Worm (Caenorhabditis elegans) whole organism, L4 larva: ENCODE data around the gene msi-1.

Experiments used
- D1046.2 ChIP-seq: fragments of 200-800 bp; sonication (Bioruptor generic); IDR thresholded peaks from 2 replicates; pipeline ENCODE4 v1.3.6; 2022; ENCODE audit warnings: missing genetic modification characterization, missing compliant biosample characterization
- F10B5.3 ChIP-seq: sonication (generic microtip); optimal IDR thresholded peaks from 2 replicates; lab custom pipeline; 2016; ENCODE audit warnings: mild to moderate bottlenecking, missing genetic modification characterization, missing compliant biosample characterization
- F44E2.7 ChIP-seq: fragments of 200-800 bp; sonication (Bioruptor generic); IDR thresholded peaks from 2 replicates; pipeline ENCODE4 v2.1.2; 2022; ENCODE audit warnings: missing genetic modification characterization, missing compliant biosample characterization
- T26A8.4 ChIP-seq: fragments of 200-800 bp; sonication (Bioruptor generic); IDR thresholded peaks from 2 replicates; pipeline ENCODE4 v1.3.6; 2022; ENCODE audit warnings: missing genetic modification characterization, missing compliant biosample characterization
- Y48G9A.11 ChIP-seq: fragments of 200-800 bp; sonication (Bioruptor generic); IDR thresholded peaks from 2 replicates; pipeline ENCODE4 v1.3.6; 2022; ENCODE audit warnings: missing genetic modification reagents, missing genetic modification characterization, missing compliant biosample characterization
- Y5F2A.4 ChIP-seq: fragments of 200-800 bp; sonication (Bioruptor generic); optimal IDR thresholded peaks from 2 replicates; lab custom pipeline; 2018; ENCODE audit warnings: mild to moderate bottlenecking, missing genetic modification characterization, missing compliant biosample characterization
- Y75B8A.6 ChIP-seq: fragments of 200-800 bp; sonication (Bioruptor generic); IDR thresholded peaks from 2 replicates; pipeline ENCODE4 v1.3.6; 2022; ENCODE audit warnings: missing genetic modification reagents, missing genetic modification characterization, missing compliant biosample characterization
- ama-1 ChIP-seq: fragments of 150-350 bp; optimal IDR thresholded peaks from 2 replicates; lab custom pipeline; 2014; ENCODE audit warnings: inconsistent platforms, mixed read lengths
- ceh-28 ChIP-seq: fragments of 150-350 bp; optimal IDR thresholded peaks from 2 replicates; lab custom pipeline; 2014; ENCODE audit warnings: missing biosample characterization, missing genetic modification reagents, missing genetic modification characterization
- ceh-32 ChIP-seq: sonication (generic microtip); optimal IDR thresholded peaks from 2 replicates; lab custom pipeline; 2016; ENCODE audit warnings: mild to moderate bottlenecking, missing genetic modification characterization, missing compliant biosample characterization; ENCODE audit not compliant: poor library complexity
- ceh-62 ChIP-seq: sonication (generic microtip); optimal IDR thresholded peaks from 2 replicates; lab custom pipeline; 2017; ENCODE audit warnings: missing biosample characterization, missing genetic modification characterization
- ces-1 ChIP-seq: fragments of 150-350 bp; sonication (generic microtip); optimal IDR thresholded peaks from 4 replicates; lab custom pipeline; 2014; ENCODE audit warnings: missing biosample characterization, missing genetic modification reagents, missing genetic modification characterization
- ctbp-1 ChIP-seq: fragments of 200-800 bp; sonication (Bioruptor generic); IDR thresholded peaks from 2 replicates; pipeline ENCODE4 v1.3.6; 2022; ENCODE audit warnings: missing genetic modification reagents, missing genetic modification characterization, missing compliant biosample characterization
- daf-19 ChIP-seq: fragments of 200-800 bp; sonication (Bioruptor generic); conservative IDR thresholded peaks from 2 replicates; pipeline ENCODE4 v1.3.6; 2022; ENCODE audit warnings: missing genetic modification characterization, missing compliant biosample characterization
- dmd-6 ChIP-seq: fragments of 200-800 bp; sonication (Bioruptor generic); IDR thresholded peaks from 2 replicates; pipeline ENCODE4 v1.3.6; 2022; ENCODE audit warnings: missing genetic modification reagents, missing genetic modification characterization, missing compliant biosample characterization
- dmd-8 ChIP-seq: fragments of 200-800 bp; sonication (Bioruptor generic); IDR thresholded peaks from 2 replicates; pipeline ENCODE4 v1.3.6; 2022; ENCODE audit warnings: missing genetic modification characterization, missing compliant biosample characterization
- egl-43 ChIP-seq: fragments of 200-800 bp; sonication (Bioruptor generic); IDR thresholded peaks from 2 replicates; pipeline ENCODE4 v1.3.6; 2022; ENCODE audit warnings: missing genetic modification reagents, missing genetic modification characterization, missing compliant biosample characterization
- hif-1 ChIP-seq, 2 experiments: sonication (generic microtip); optimal IDR thresholded peaks; 2 replicates each; lab custom pipeline; 2016 to 2017; ENCODE audit warnings: missing compliant biosample characterization in 2 of 2, missing genetic modification characterization in 2 of 2, missing genetic modification reagents in 2 of 2, missing genotype in 2 of 2, mild to moderate bottlenecking in 1 of 2
- hlh-30 ChIP-seq: sonication (generic microtip); optimal IDR thresholded peaks from 2 replicates; lab custom pipeline; 2017; ENCODE audit warnings: antibody characterized with exemption, mild to moderate bottlenecking, missing genetic modification characterization, missing compliant biosample characterization; ENCODE audit not compliant: insufficient read depth
- hmg-1.1 ChIP-seq: fragments of 200-800 bp; sonication (Bioruptor generic); IDR thresholded peaks from 2 replicates; pipeline ENCODE4 v1.3.6; 2022; ENCODE audit warnings: missing genetic modification reagents, missing genetic modification characterization, missing compliant biosample characterization
- jun-1 ChIP-seq: fragments of 150-350 bp; optimal IDR thresholded peaks from 2 replicates; lab custom pipeline; 2014; ENCODE audit warnings: missing biosample characterization, missing genetic modification reagents, missing genetic modification characterization
- lin-1 ChIP-seq: fragments of 200-800 bp; sonication (Bioruptor generic); IDR thresholded peaks from 2 replicates; pipeline ENCODE4 v1.3.6; 2022; ENCODE audit warnings: missing genetic modification reagents, missing genetic modification characterization, missing compliant biosample characterization
- lin-39 ChIP-seq: fragments of 150-350 bp; optimal IDR thresholded peaks from 2 replicates; lab custom pipeline; 2014; ENCODE audit warnings: missing biosample characterization, missing genetic modification reagents, missing genetic modification characterization
- lir-3 ChIP-seq: sonication (generic microtip); optimal IDR thresholded peaks from 2 replicates; lab custom pipeline; 2016; ENCODE audit warnings: mild to moderate bottlenecking, missing genetic modification characterization, missing compliant biosample characterization
- lsy-2 ChIP-seq, 2 experiments: fragments of 150-350 bp in 1 of 2; sonication (generic microtip) in 1 of 2; optimal IDR thresholded peaks; 2 replicates each; lab custom pipeline; 2014 to 2017; ENCODE audit warnings: missing biosample characterization in 2 of 2, missing genetic modification characterization in 2 of 2
- mdt-29 ChIP-seq: fragments of 200-800 bp; sonication (Bioruptor generic); IDR thresholded peaks from 2 replicates; pipeline ENCODE4 v1.3.6; 2022; ENCODE audit warnings: missing genetic modification reagents, missing genetic modification characterization, missing compliant biosample characterization
- mes-2 ChIP-seq: sonication (generic microtip); optimal IDR thresholded peaks from 2 replicates; lab custom pipeline; 2016; ENCODE audit warnings: missing genotype, mild to moderate bottlenecking, missing genetic modification characterization, missing compliant biosample characterization; ENCODE audit not compliant: poor library complexity, severe bottlenecking
- mxl-2 ChIP-seq: fragments of 200-800 bp; sonication (Bioruptor generic); conservative IDR thresholded peaks from 2 replicates; pipeline ENCODE4 v1.3.6; 2022; ENCODE audit warnings: missing genetic modification reagents, missing genetic modification characterization, missing compliant biosample characterization
- mxl-3 ChIP-seq: fragments of 200-800 bp; sonication (Bioruptor generic); optimal IDR thresholded peaks from 2 replicates; lab custom pipeline; 2018; ENCODE audit warnings: mild to moderate bottlenecking, missing genetic modification characterization, missing compliant biosample characterization
- nhr-102 ChIP-seq: sonication (generic microtip); optimal IDR thresholded peaks from 2 replicates; lab custom pipeline; 2016; ENCODE audit warnings: mild to moderate bottlenecking, missing genetic modification characterization, moderate library complexity, missing compliant biosample characterization
- nhr-11 ChIP-seq: fragments of 150-350 bp; optimal IDR thresholded peaks from 2 replicates; lab custom pipeline; 2014; ENCODE audit warnings: missing biosample characterization, missing genetic modification characterization
- nhr-25 ChIP-seq: sonication (generic microtip); optimal IDR thresholded peaks from 2 replicates; lab custom pipeline; 2017; ENCODE audit warnings: missing genetic modification characterization, mild to moderate bottlenecking, missing compliant biosample characterization, antibody characterized with exemption, moderate library complexity, borderline replicate concordance; ENCODE audit not compliant: insufficient read depth
- nhr-28 ChIP-seq: fragments of 150-350 bp; optimal IDR thresholded peaks from 2 replicates; lab custom pipeline; 2014; ENCODE audit warnings: missing biosample characterization, missing genetic modification characterization
- nhr-42 ChIP-seq: fragments of 200-800 bp; sonication (Bioruptor generic); IDR thresholded peaks from 2 replicates; pipeline ENCODE4 v1.3.6; 2022; ENCODE audit warnings: missing genetic modification characterization, missing compliant biosample characterization
- nhr-6 ChIP-seq: fragments of 150-350 bp; optimal IDR thresholded peaks from 2 replicates; lab custom pipeline; 2014; ENCODE audit warnings: missing biosample characterization, missing genetic modification characterization
- nhr-76 ChIP-seq: fragments of 150-350 bp; optimal IDR thresholded peaks from 2 replicates; lab custom pipeline; 2014; ENCODE audit warnings: missing biosample characterization, missing genetic modification characterization
- nhr-77 ChIP-seq: fragments of 150-350 bp; optimal IDR thresholded peaks from 2 replicates; lab custom pipeline; 2014; ENCODE audit warnings: missing biosample characterization, missing genetic modification characterization
- pha-4 ChIP-seq, 2 experiments: fragments of 150-350 bp in 1 of 2; fragments of 200-800 bp in 1 of 2; sonication (Bioruptor generic) in 1 of 2; IDR thresholded peaks in 1 of 2; optimal IDR thresholded peaks in 1 of 2; 2 replicates each; pipeline versions ENCODE4 v1.3.6 to Lab custom; 2014 to 2022; ENCODE audit warnings: missing genetic modification characterization in 2 of 2, missing genetic modification reagents in 2 of 2, missing biosample characterization in 1 of 2, missing compliant biosample characterization in 1 of 2
- php-3 ChIP-seq: fragments of 200-800 bp; sonication (Bioruptor generic); IDR thresholded peaks from 2 replicates; pipeline ENCODE4 v1.3.6; 2022; ENCODE audit warnings: missing genetic modification reagents, missing genetic modification characterization, missing compliant biosample characterization
- pqm-1 ChIP-seq: sonication (generic microtip); optimal IDR thresholded peaks from 2 replicates; lab custom pipeline; 2017; ENCODE audit warnings: missing biosample characterization, missing genetic modification characterization
- saeg-2 ChIP-seq: fragments of 200-800 bp; sonication (Bioruptor generic); IDR thresholded peaks from 2 replicates; pipeline ENCODE4 v1.3.6; 2022; ENCODE audit warnings: missing genetic modification reagents, missing genetic modification characterization, missing compliant biosample characterization
- sdz-12 ChIP-seq: fragments of 200-800 bp; sonication (Bioruptor generic); optimal IDR thresholded peaks from 2 replicates; lab custom pipeline; 2018; ENCODE audit warnings: mild to moderate bottlenecking, missing genetic modification characterization, missing compliant biosample characterization
- snpc-1.2 ChIP-seq: fragments of 200-800 bp; sonication (Bioruptor generic); IDR thresholded peaks from 2 replicates; pipeline ENCODE4 v1.3.6; 2022; ENCODE audit warnings: missing genetic modification reagents, missing genetic modification characterization, missing compliant biosample characterization
- snpc-4 ChIP-seq: fragments of 150-350 bp; optimal IDR thresholded peaks from 2 replicates; lab custom pipeline; 2014; ENCODE audit warnings: missing biosample characterization, missing genetic modification characterization
- spr-1 ChIP-seq: sonication (generic microtip); optimal IDR thresholded peaks from 2 replicates; lab custom pipeline; 2016; ENCODE audit warnings: mild to moderate bottlenecking, missing genetic modification characterization, missing compliant biosample characterization
- spr-3 ChIP-seq: fragments of 200-800 bp; sonication (Bioruptor generic); optimal IDR thresholded peaks from 2 replicates; lab custom pipeline; 2018; ENCODE audit warnings: mild to moderate bottlenecking, missing genetic modification characterization, missing compliant biosample characterization
- zag-1 ChIP-seq: fragments of 150-350 bp; optimal IDR thresholded peaks from 2 replicates; lab custom pipeline; 2014; ENCODE audit warnings: missing biosample characterization, missing genetic modification characterization
- zfp-2 ChIP-seq: sonication (generic microtip); optimal IDR thresholded peaks from 2 replicates; lab custom pipeline; 2016; ENCODE audit warnings: mild to moderate bottlenecking, missing genetic modification characterization, missing compliant biosample characterization
- zfp-3 ChIP-seq: fragments of 200-800 bp; sonication (Bioruptor generic); conservative IDR thresholded peaks from 2 replicates; pipeline ENCODE4 v1.3.6; 2022; ENCODE audit warnings: missing genetic modification reagents, missing genetic modification characterization, missing compliant biosample characterization
- ztf-7 ChIP-seq: fragments of 150-350 bp; optimal IDR thresholded peaks from 2 replicates; lab custom pipeline; 2014; ENCODE audit warnings: missing biosample characterization, missing genetic modification characterization

The msi-1 gene

ce11 chrIII:4004064-4004580 is 27.9 kb upstream of the msi-1 start, which contains the start of gene tif-1A (continued):
- no peak for TF ChIP-seq Y5F2A.4
- TF ChIP-seq dmd-8 (GFP tag; lab: Robert Waterston, UW): no peak
- peak; percentile 69 for TF ChIP-seq T26A8.4 (GFP tag; lab: Robert Waterston, UW)
- no peak for TF ChIP-seq zfp-2 (tag; lab: Kevin White, UChicago)
- TF ChIP-seq Y75B8A.6 (GFP tag; lab: Robert Waterston, UW): no peak
- peak; percentile 56; the same call in 1 of the 2 replicates for TF ChIP-seq zfp-3 (GFP tag; lab: Robert Waterston, UW)
- no peak for TF ChIP-seq ama-1 (lab: Kevin White, UChicago)
- peak; percentile 61 for TF ChIP-seq pqm-1 (tag; lab: Kevin White, UChicago)
- TF ChIP-seq F44E2.7 (GFP tag; lab: Robert Waterston, UW): no peak
- TF ChIP-seq jun-1 (tag; lab: Kevin White, UChicago): peak; percentile 41
- no peak for TF ChIP-seq ces-1 (GFP tag; lab: Kevin White, UChicago)
- no peak for TF ChIP-seq F10B5.3 (tag; lab: Kevin White, UChicago)
- peak in 1 of 2 experiments; percentile 71 for TF ChIP-seq hif-1 (tag; optimal IDR thresholded peaks at IDR 0.05; lab: Kevin White, UChicago)
- TF ChIP-seq dmd-6 (GFP tag; lab: Robert Waterston, UW): peak; percentile 88
- TF ChIP-seq spr-1: peak; percentile 66
- no peak for TF ChIP-seq snpc-1.2 (GFP tag; lab: Robert Waterston, UW)
- no peak for TF ChIP-seq mdt-29 (GFP tag; lab: Robert Waterston, UW)
- no peak for TF ChIP-seq ceh-28
- TF ChIP-seq nhr-28 (tag; lab: Kevin White, UChicago): peak; percentile 72
- peak; percentile 38; the same call in 1 of the 2 replicates for TF ChIP-seq pha-4 (GFP tag; IDR thresholded peaks at IDR 0.05; lab: Robert Waterston, UW)
- peak; percentile 37 for TF ChIP-seq pha-4 (tag; optimal IDR thresholded peaks at IDR 0.05; lab: Kevin White, UChicago)
- TF ChIP-seq mes-2 (tag; lab: Kevin White, UChicago): peak; percentile 87
- TF ChIP-seq hlh-30 (tag; lab: Kevin White, UChicago): peak; percentile 72
- no peak for TF ChIP-seq zag-1 (tag; lab: Kevin White, UChicago)
- TF ChIP-seq nhr-77 (tag; lab: Kevin White, UChicago): peak; percentile 88
- no peak for TF ChIP-seq ceh-32
- peak; percentile 61 for TF ChIP-seq hmg-1.1 (GFP tag; lab: Robert Waterston, UW)
- no peak for TF ChIP-seq snpc-4 (tag; lab: Kevin White, UChicago)
- peak; percentile 40 for TF ChIP-seq nhr-25 (tag; lab: Kevin White, UChicago)
- peak; percentile 98 for TF ChIP-seq php-3
- TF ChIP-seq nhr-102 (tag; lab: Kevin White, UChicago): peak; percentile 87
- no peak for TF ChIP-seq daf-19 (GFP tag; lab: Robert Waterston, UW)
- peak; percentile 30 for TF ChIP-seq mxl-3 (GFP tag; lab: Kevin White, UChicago)
- no peak for TF ChIP-seq nhr-76 (tag; lab: Kevin White, UChicago)
- TF ChIP-seq mxl-2 (GFP tag; lab: Robert Waterston, UW): no peak
- TF ChIP-seq nhr-42 (GFP tag; lab: Robert Waterston, UW): no peak
- peak; percentile 24 to 94 for TF ChIP-seq lsy-2 (tag; optimal IDR thresholded peaks at IDR 0.05; lab: Kevin White, UChicago)
- TF ChIP-seq egl-43 (GFP tag; lab: Robert Waterston, UW): no peak
- no peak for TF ChIP-seq spr-3 (GFP tag; lab: Kevin White, UChicago)
- TF ChIP-seq ceh-62 (tag; lab: Kevin White, UChicago): no peak
- no peak for TF ChIP-seq sdz-12
- peak; percentile 73 for TF ChIP-seq nhr-6
- TF ChIP-seq lin-39: no peak
- TF ChIP-seq D1046.2: no peak
- TF ChIP-seq nhr-11 (tag; lab: Kevin White, UChicago): no peak
- TF ChIP-seq ctbp-1: no peak
- no peak for TF ChIP-seq lir-3 (tag; lab: Kevin White, UChicago)
- TF ChIP-seq Y48G9A.11 (GFP tag; lab: Robert Waterston, UW): no peak
- no peak for TF ChIP-seq saeg-2 (GFP tag; lab: Robert Waterston, UW)
- peak; percentile 78 for TF ChIP-seq ztf-7 (tag; lab: Kevin White, UChicago)
- TF ChIP-seq lin-1: peak; percentile 79
